Worm (Caenorhabditis elegans): ENCODE results near the gene vit-4.

The vit-4 gene

DNA sequence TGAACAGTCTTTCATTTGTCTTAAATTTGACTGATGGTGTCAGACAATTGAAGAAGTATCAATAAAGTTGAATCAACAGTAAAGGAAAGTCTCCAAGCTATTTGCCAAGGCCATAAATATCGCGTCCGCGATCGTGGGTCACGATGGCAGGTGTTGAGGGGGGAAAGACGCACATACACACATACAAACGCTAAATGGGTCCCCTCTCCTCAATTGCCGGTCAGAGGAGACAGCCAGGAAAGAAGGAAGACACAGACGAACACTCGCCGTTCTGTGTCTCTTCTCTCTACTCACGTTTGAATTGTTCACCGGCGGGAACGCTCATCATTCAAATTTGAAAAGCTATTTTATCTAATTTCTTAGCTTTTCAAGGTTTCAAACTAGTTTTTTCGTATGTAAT is 22.9 kb downstream of the vit-4 start:
- TF ChIP-seq lin-11 (tag; optimal IDR thresholded peaks at IDR 0.05) (no peak), C38D4.7 (GFP tag; optimal IDR thresholded peaks at IDR 0.05) (no peak), elt-2 (tag; optimal IDR thresholded peaks at IDR 0.05) (no peak), pqm-1 (tag; optimal IDR thresholded peaks at IDR 0.05) (no peak), pat-9 (tag; optimal IDR thresholded peaks at IDR 0.05) (no peak), ceh-24 (tag; optimal IDR thresholded peaks at IDR 0.05) (no peak), eyg-1 (tag; optimal IDR thresholded peaks at IDR 0.05) (no peak), ceh-22 (tag; optimal IDR thresholded peaks at IDR 0.05) (no peak), unc-42 (tag; optimal IDR thresholded peaks at IDR 0.05) (peak; percentile 25), ahr-1 (tag; optimal IDR thresholded peaks at IDR 0.05) (no peak), F13H6.1 (tag; optimal IDR thresholded peaks at IDR 0.05) (no peak), npax-4 (tag; optimal IDR thresholded peaks at IDR 0.05) (no peak), tbx-7 (tag; optimal IDR thresholded peaks at IDR 0.05) (no peak), unc-55 (GFP tag; optimal IDR thresholded peaks at IDR 0.05) (peak; percentile 69), syd-9 (tag; optimal IDR thresholded peaks at IDR 0.05) (no peak), T23F11.4 (GFP tag; optimal IDR thresholded peaks at IDR 0.05) (no peak), elt-4 (tag; optimal IDR thresholded peaks at IDR 0.05) (no peak), hlh-30 (tag; optimal IDR thresholded peaks at IDR 0.05; ENCODE audit: insufficient read depth) (peak; percentile 61), fkh-6 (tag; optimal IDR thresholded peaks at IDR 0.05) (no peak), Y22D7AL.16 (tag; optimal IDR thresholded peaks at IDR 0.05) (no peak), mec-3 (tag; optimal IDR thresholded peaks at IDR 0.05; ENCODE audit: borderline replicate concordance) (no peak), hlh-15 (tag; optimal IDR thresholded peaks at IDR 0.05) (no peak), ceh-31 (tag; optimal IDR thresholded peaks at IDR 0.05) (peak; percentile 66), ceh-6 (GFP tag; optimal IDR thresholded peaks at IDR 0.05) (no peak), ceh-34 (tag; optimal IDR thresholded peaks at IDR 0.05) (no peak), sox-4 (tag; optimal IDR thresholded peaks at IDR 0.05) (no peak), pha-4 (tag; optimal IDR thresholded peaks at IDR 0.05) (no peak), ceh-18 (tag; optimal IDR thresholded peaks at IDR 0.05) (no peak), ceh-48 (tag; optimal IDR thresholded peaks at IDR 0.05) (no peak), ceh-19 (GFP tag; optimal IDR thresholded peaks at IDR 0.05) (no peak), ceh-9 (tag; optimal IDR thresholded peaks at IDR 0.05) (no peak), madf-2 (tag; optimal IDR thresholded peaks at IDR 0.05) (no peak), K09A11.1 (tag; optimal IDR thresholded peaks at IDR 0.05; ENCODE audit: insufficient read depth) (no peak), lim-6 (tag; optimal IDR thresholded peaks at IDR 0.05) (no peak), ceh-45 (GFP tag; IDR thresholded peaks at IDR 0.05) (no peak), fkh-10 (GFP tag; optimal IDR thresholded peaks at IDR 0.05) (no peak), dve-1 (tag; optimal IDR thresholded peaks at IDR 0.05) (no peak), odd-2 (tag; optimal IDR thresholded peaks at IDR 0.05) (no peak), nhr-232 (tag; optimal IDR thresholded peaks at IDR 0.05) (no peak), unc-86 (tag; optimal IDR thresholded peaks at IDR 0.05) (no peak), ztf-16 (tag; optimal IDR thresholded peaks at IDR 0.05) (no peak), ref-2 (tag; optimal IDR thresholded peaks at IDR 0.05) (peak; percentile 44), C08G9.2 (tag; optimal IDR thresholded peaks at IDR 0.05) (no peak), hlh-13 (GFP tag; optimal IDR thresholded peaks at IDR 0.05) (no peak), zip-5 (tag; optimal IDR thresholded peaks at IDR 0.05) (no peak), pax-1 (tag; optimal IDR thresholded peaks at IDR 0.05) (no peak), ama-1 (optimal IDR thresholded peaks at IDR 0.05) (no peak), ceh-30 (tag; optimal IDR thresholded peaks at IDR 0.05) (no peak), pag-3 (tag; optimal IDR thresholded peaks at IDR 0.05; ENCODE audit: borderline replicate concordance) (no peak), tbx-2 (tag; optimal IDR thresholded peaks at IDR 0.05) (peak; percentile 11), sdc-2 (tag; optimal IDR thresholded peaks at IDR 0.05) (no peak), hlh-6 (tag; optimal IDR thresholded peaks at IDR 0.05) (no peak), pha-2 (tag; optimal IDR thresholded peaks at IDR 0.05) (no peak), che-1 (tag; optimal IDR thresholded peaks at IDR 0.05) (no peak), ceh-14 (tag; optimal IDR thresholded peaks at IDR 0.05) (no peak)

Measured in whole organism, late embryonic.